Worm (Caenorhabditis elegans): ENCODE results near the gene zip-1.
"Not testable (repeated sequence)": the region's sequence is repeated elsewhere in the genome, so short reads cannot be mapped to it uniquely, and the experiment has no call there.

Gene zip-1

DNA sequence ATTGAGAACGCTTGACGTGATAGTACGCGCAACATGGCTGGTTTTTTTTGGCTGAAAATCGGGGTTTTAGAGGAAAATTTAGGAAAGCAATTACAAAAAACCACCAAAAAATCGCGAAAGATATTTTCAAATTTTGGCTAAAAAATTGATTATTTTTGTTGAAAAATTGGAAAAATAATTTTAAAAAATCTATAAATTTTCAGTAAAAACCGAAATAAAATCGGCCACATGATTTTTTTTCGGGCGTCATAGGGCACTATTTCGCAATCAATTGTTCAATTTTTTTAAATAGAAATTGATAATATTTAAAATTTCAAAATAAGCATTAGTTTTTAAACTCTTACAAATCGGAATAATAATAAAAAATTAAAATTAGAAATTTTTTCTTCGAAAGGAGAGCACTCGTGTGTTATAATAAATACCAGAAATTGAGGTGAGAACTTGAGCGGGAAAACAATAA, 40.3 kb downstream of the zip-1 start, which contains the start of gene glrx-5:
Gene glrx-5, minus strand, starts transcription at position 51 of the 460 bp plus-strand sequence.
- TF ChIP-seq med-1 (GFP tag; optimal IDR thresholded peaks at IDR 0.05; ENCODE audit: insufficient read depth): no peak
- TF ChIP-seq cog-1 (tag; optimal IDR thresholded peaks at IDR 0.05): no peak
- no peak for TF ChIP-seq ref-1 (GFP tag; conservative IDR thresholded peaks at IDR 0.05)
- no peak for TF ChIP-seq T22C8.4 (GFP tag; IDR thresholded peaks at IDR 0.05)
- TF ChIP-seq flt-1 (GFP tag; IDR thresholded peaks at IDR 0.05): no peak
- TF ChIP-seq ztf-29 (GFP tag; IDR thresholded peaks at IDR 0.05): no peak
- TF ChIP-seq ztf-23 (GFP tag; IDR thresholded peaks at IDR 0.05): no peak
- TF ChIP-seq klf-2 (GFP tag; conservative IDR thresholded peaks at IDR 0.05): no peak
- TF ChIP-seq tab-1 (GFP tag; IDR thresholded peaks at IDR 0.05): no peak

ce11 chrIII:12375614-12376013, 42.1 kb downstream of the zip-1 start:
- TF ChIP-seq tab-1 (GFP tag; IDR thresholded peaks at IDR 0.05) (no peak), ztf-29 (GFP tag; IDR thresholded peaks at IDR 0.05) (no peak), flt-1 (GFP tag; IDR thresholded peaks at IDR 0.05) (no peak), cog-1 (tag; optimal IDR thresholded peaks at IDR 0.05) (no peak), ztf-23 (GFP tag; IDR thresholded peaks at IDR 0.05) (no peak), med-1 (GFP tag; optimal IDR thresholded peaks at IDR 0.05; ENCODE audit: insufficient read depth) (no peak), klf-2 (GFP tag; conservative IDR thresholded peaks at IDR 0.05) (no peak), T22C8.4 (GFP tag; IDR thresholded peaks at IDR 0.05) (no peak), ref-1 (GFP tag; conservative IDR thresholded peaks at IDR 0.05) (no peak)

DNA sequence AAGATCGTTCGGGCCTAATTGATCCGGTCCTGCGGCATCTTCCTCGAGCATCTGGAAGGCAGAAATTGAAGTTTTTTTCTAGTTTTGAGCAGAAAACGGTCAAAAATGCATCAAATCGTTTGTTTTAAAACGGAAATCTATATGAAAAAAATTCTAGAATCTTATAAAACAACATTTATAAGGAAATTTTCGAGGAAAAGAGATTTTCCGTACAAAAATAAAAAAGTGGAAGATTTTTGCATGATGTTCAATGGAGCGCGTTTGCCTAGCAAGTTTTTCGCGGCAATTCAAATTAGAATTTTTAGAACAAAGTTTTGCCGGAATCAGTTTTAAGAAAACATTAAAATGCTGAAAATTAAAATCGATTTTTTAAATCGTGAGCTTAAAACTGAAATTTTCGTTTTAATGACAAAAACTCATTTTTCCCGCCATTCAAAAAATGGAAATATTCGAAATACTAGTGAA, 43.7 kb downstream of the zip-1 start, which contains the start of gene pph-4.2:
Gene pph-4.2, minus strand, starts transcription at position 51 of the 465 bp plus-strand sequence.
- TF ChIP-seq flt-1 (GFP tag; IDR thresholded peaks at IDR 0.05): no peak
- TF ChIP-seq klf-2 (GFP tag; conservative IDR thresholded peaks at IDR 0.05): no peak
- no peak for TF ChIP-seq cog-1 (tag; optimal IDR thresholded peaks at IDR 0.05)
- TF ChIP-seq med-1 (GFP tag; optimal IDR thresholded peaks at IDR 0.05; ENCODE audit: insufficient read depth): no peak
- TF ChIP-seq ref-1 (GFP tag; conservative IDR thresholded peaks at IDR 0.05): no peak
- TF ChIP-seq ztf-29 (GFP tag; IDR thresholded peaks at IDR 0.05): no peak
- TF ChIP-seq T22C8.4 (GFP tag; IDR thresholded peaks at IDR 0.05): no peak
- no peak for TF ChIP-seq tab-1 (GFP tag; IDR thresholded peaks at IDR 0.05)
- TF ChIP-seq ztf-23 (GFP tag; IDR thresholded peaks at IDR 0.05): no peak

- not testable (repeated sequence) for TF ChIP-seq ref-1 (GFP tag; conservative IDR thresholded peaks at IDR 0.05); ztf-29 (GFP tag; IDR thresholded peaks at IDR 0.05); cog-1 (tag; optimal IDR thresholded peaks at IDR 0.05)
Measured at ce11 chrIII:12383709-12384108, 50.2 kb downstream of the zip-1 start, which contains the start of gene Y49E10.4. Y49E10.4 (minus strand) TSS chrIII:12383809.

DNA sequence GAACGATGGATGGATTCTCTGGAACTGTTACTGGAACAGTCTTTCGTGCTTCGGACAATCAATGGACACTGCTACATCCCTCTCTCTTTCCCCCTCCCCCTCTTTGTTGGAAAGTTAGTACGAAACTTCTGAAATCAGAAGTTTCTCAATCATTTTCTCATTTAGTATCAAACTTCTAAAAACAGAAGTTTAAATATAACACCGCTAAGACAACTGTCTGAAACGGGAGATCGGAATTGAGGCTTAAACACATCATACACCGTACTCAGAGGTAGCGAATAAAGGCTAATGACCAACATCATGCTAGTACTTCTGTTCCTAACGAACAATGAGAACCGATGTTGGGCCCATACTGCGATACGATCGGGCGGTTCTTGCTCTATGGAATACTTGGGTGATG, 53.1 kb downstream of the zip-1 start, which contains the start of gene Y49E10.30:
Gene Y49E10.30, plus strand, starts transcription at position 301 of the 400 bp plus-strand sequence.
- TF ChIP-seq cog-1 (tag; optimal IDR thresholded peaks at IDR 0.05); klf-2 (GFP tag; conservative IDR thresholded peaks at IDR 0.05); T22C8.4 (GFP tag; IDR thresholded peaks at IDR 0.05): not testable (repeated sequence)

ce11 chrIII:12388106-12388505, 54.6 kb downstream of the zip-1 start:
- TF ChIP-seq tab-1 (GFP tag; IDR thresholded peaks at IDR 0.05) (no peak), ztf-23 (GFP tag; IDR thresholded peaks at IDR 0.05) (no peak), klf-2 (GFP tag; conservative IDR thresholded peaks at IDR 0.05) (no peak)

All from whole organism, midembryonic.